Worm (Caenorhabditis elegans) whole organism, L4/young adult: Measurements from ENCODE around the gene F52C12.6.

Experiments used
- W03F9.2 ChIP-seq: fragments of 150-350 bp; optimal IDR thresholded peaks from 2 replicates; lab custom pipeline; 2014; ENCODE audit warnings: missing biosample characterization, missing genetic modification characterization
- dao-5 ChIP-seq: sonication (generic microtip); optimal IDR thresholded peaks from 2 replicates; lab custom pipeline; 2016; ENCODE audit warnings: missing genotype, missing genetic modification characterization, moderate library complexity, missing compliant biosample characterization
- him-1 ChIP-seq: sonication (generic microtip); optimal IDR thresholded peaks from 2 replicates; lab custom pipeline; 2016; ENCODE audit warnings: missing genotype, missing genetic modification reagents, missing genetic modification characterization, missing compliant biosample characterization

F52C12.6 gene

DNA sequence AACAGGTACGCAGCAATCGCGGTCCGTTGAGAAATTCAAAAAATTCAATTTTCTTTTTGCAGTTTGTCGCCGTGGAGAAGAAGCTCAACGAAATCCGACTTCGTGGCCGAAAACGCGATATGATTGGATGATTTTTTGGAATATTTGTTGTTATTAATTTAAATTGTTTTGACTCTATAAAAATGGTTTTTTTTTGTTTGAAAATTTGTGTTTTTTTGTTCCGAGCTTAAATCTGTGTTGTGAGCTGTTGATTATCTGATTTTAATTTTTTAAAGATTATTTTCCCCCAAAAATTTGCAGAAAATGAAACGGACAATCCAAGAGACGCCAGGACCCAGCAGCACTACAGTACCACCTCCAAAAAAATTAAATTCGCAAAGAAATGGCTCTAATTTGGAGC is 3.0 kb downstream of the F52C12.6 start, which contains the start of gene tdpo-1:
Gene tdpo-1, plus strand, starts transcription at position 301 of the 400 bp plus-strand sequence.
- no peak for TF ChIP-seq W03F9.2
- TF ChIP-seq him-1 (tag; lab: Kevin White, UChicago), result no peak

- no peak for TF ChIP-seq dao-5 (tag; lab: Kevin White, UChicago)
- TF ChIP-seq W03F9.2, result no peak
- no peak for TF ChIP-seq him-1 (tag; lab: Kevin White, UChicago)
These were observed 6.7 kb downstream of the F52C12.6 start, which contains the start of gene ulp-3 for ce11 chrIV:1963247-1963646. Gene ulp-3 (plus strand): TSS chrIV:1963634.

ce11 chrIV:1964057-1964456 is 7.5 kb downstream of the F52C12.6 start:
- TF ChIP-seq him-1 (tag; lab: Kevin White, UChicago), result no peak
- TF ChIP-seq W03F9.2, result no peak
- no peak for TF ChIP-seq dao-5 (tag; lab: Kevin White, UChicago)

DNA sequence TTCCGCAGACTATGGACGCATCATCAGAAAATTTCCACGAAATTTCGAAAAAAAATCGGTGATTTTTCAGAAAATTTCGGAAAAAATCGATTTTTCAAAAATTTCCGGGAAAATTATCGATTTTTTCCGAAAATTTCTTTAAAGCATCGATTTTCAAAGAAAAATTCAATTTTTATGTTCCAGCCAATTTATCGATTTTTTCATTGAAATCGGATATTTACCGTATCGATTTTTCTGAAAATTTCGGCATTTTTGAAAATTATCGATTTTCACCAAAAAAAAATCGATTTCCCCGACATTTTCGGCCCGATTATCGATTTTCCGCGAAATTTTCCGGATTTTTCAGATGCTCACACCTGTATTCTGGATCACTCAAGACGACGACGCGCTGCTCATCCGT is 8.6 kb downstream of the F52C12.6 start, which contains the start of gene Y48A5A.1:
Gene Y48A5A.1, plus strand, starts transcription at position 347 of the 400 bp plus-strand sequence.
- TF ChIP-seq dao-5 (tag; lab: Kevin White, UChicago) (no peak), W03F9.2 (no peak), him-1 (tag; lab: Kevin White, UChicago) (no peak)

- TF ChIP-seq him-1 (tag; lab: Kevin White, UChicago) (no peak), W03F9.2 (no peak), dao-5 (tag; lab: Kevin White, UChicago) (no peak)
These were observed 12.8 kb downstream of the F52C12.6 start, which contains the start of gene Y48A5A.3 for ce11 chrIV:1969353-1969752. Gene Y48A5A.3 (plus strand): TSS chrIV:1969737.

- TF ChIP-seq him-1 (tag; lab: Kevin White, UChicago), result no peak
- no peak for TF ChIP-seq dao-5 (tag; lab: Kevin White, UChicago)
- TF ChIP-seq W03F9.2, result no peak
These were observed 13.6 kb downstream of the F52C12.6 start for ce11 chrIV:1970158-1970557.

DNA sequence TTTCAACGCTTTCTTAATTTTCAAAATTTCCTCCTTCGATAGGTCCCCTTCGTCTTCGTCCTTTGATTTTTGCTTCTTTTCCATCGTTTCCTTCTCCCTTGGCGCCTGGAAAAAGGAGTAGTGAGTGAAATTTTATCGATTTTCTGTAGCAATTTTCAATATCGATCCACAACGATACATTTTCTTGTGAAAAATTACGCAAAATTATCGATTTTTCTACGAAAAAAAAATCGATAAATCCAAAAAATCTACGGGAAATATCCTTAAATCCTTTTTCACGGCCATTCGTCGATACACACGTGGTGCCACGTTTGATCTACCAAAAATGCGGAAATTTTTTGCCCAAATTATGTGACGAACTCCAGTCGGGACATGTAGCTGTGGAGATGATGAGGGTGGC is 14.6 kb downstream of the F52C12.6 start:
- TF ChIP-seq dao-5 (tag; lab: Kevin White, UChicago) (no peak), him-1 (tag; lab: Kevin White, UChicago) (no peak), W03F9.2 (no peak)

DNA sequence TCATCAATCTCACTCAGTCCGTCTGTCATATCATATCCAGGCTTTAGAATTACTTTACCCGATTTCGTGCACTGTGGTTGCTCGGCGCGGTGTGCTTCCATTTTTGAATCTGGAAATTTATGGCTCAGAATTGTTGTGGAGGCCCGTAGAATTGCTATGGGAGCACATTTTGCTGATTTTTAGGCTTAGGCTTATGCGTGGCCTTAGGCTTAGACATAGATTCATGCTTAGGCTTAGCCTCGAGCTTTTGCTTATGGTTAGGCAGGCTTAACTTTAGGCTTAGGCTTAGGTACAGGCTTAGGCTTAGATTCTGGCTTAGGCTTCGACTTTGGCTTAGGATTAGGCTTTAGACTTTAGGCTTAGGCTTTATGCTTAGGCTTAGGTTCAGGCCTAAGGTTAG is 15.8 kb downstream of the F52C12.6 start, which contains the start of gene Y76B12C.4:
Gene Y76B12C.4, minus strand, starts transcription at position 101 of the 400 bp plus-strand sequence.
- TF ChIP-seq W03F9.2 (no peak), dao-5 (tag; lab: Kevin White, UChicago) (no peak), him-1 (tag; lab: Kevin White, UChicago) (no peak)

DNA sequence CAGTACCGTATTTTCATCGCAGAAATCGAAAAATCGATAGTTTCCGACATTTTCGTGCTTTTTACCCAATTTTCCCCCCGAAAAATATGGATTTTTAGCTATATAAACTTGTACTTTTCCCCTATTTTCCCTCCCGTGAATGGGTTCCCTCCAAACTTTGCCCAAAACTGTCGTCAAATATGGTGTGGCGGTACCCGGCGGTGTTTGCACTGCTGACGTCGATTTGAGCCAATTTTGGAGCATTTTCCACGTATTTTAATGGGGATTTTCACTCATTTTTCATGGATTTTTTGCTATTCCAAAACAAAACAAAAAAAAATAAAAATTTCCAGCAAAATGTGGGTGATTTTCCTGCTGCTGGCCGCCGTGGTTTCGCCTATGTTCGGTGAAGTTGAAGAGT is 16.9 kb downstream of the F52C12.6 start, which contains the start of gene Y76B12C.3:
Gene Y76B12C.3, plus strand, starts transcription at position 334 of the 400 bp plus-strand sequence.
- TF ChIP-seq W03F9.2 (no peak), him-1 (tag; lab: Kevin White, UChicago) (no peak), dao-5 (tag; lab: Kevin White, UChicago) (no peak)

- no peak for TF ChIP-seq W03F9.2
These were observed 19.1 kb downstream of the F52C12.6 start for ce11 chrIV:1975594-1975993.

- TF ChIP-seq dao-5 (tag; lab: Kevin White, UChicago) (no peak), him-1 (tag; lab: Kevin White, UChicago) (no peak), W03F9.2 (no peak)
These were observed 23.3 kb downstream of the F52C12.6 start, which contains the start of gene Y76B12C.8 for ce11 chrIV:1979782-1980181. Gene Y76B12C.8 (plus strand): TSS chrIV:1979988.

DNA sequence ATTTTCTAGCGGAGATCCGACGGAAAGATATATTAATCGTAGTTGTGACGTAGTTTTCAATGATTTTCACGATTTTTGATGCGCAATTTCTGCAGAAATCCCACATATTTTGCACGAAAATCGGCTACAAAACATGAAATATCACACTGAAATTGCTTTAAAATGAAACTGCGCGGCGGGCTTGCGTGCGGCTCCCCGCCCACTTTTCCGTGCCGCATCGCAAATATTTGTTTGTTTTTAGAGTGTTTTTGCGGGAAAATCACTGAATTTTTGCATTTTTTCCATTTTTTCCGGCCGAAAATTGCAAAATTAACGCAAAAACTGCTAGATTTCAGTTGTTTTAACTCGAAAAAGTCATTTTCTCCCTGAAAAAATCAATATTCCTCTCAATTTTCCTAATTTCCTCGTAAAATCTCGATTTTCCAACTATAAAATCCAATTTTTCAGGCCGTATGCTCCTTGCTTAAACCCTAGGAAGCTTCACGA is 24.5 kb downstream of the F52C12.6 start, which contains the start of gene Y76B12C.6:
Gene Y76B12C.6, plus strand, starts transcription at position 436 of the 486 bp plus-strand sequence.
- TF ChIP-seq W03F9.2 (no peak), dao-5 (tag; lab: Kevin White, UChicago) (no peak), him-1 (tag; lab: Kevin White, UChicago) (no peak)

- no peak for TF ChIP-seq W03F9.2
- no peak for TF ChIP-seq dao-5 (tag; lab: Kevin White, UChicago)
- TF ChIP-seq him-1 (tag; lab: Kevin White, UChicago), result no peak
These were observed 34.4 kb downstream of the F52C12.6 start for ce11 chrIV:1990843-1991339.

DNA sequence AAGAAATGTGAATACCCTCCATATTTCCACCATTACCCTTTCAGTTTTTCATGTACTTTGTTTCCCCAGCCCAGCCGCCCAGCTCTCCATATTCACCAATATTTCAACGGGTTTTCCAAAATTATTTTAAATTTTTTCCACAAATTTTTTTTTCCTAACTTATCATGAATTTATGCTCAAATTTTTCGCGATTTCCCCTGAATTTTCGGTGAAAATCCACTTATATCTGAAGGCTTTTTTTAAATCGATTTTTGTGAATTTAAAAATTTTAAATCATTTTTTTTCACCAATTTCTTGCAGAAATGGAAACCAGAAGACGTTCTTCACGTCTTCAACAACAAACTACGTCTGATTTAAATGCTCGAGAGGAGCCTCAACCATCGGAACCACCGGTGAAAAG is 36.3 kb downstream of the F52C12.6 start, which contains the start of gene xpc-1:
Gene xpc-1, plus strand, starts transcription at position 301 of the 400 bp plus-strand sequence.
- TF ChIP-seq W03F9.2 (no peak), dao-5 (tag; lab: Kevin White, UChicago) (no peak), him-1 (tag; lab: Kevin White, UChicago) (no peak)

ce11 chrIV:1997762-1998161 is 41.3 kb downstream of the F52C12.6 start:
- no peak for TF ChIP-seq W03F9.2
- TF ChIP-seq him-1 (tag; lab: Kevin White, UChicago), result no peak
- TF ChIP-seq dao-5 (tag; lab: Kevin White, UChicago), result no peak
